Fruit fly (Drosophila melanogaster): ENCODE data around the gene c11.1.

Gene c11.1

DNA sequence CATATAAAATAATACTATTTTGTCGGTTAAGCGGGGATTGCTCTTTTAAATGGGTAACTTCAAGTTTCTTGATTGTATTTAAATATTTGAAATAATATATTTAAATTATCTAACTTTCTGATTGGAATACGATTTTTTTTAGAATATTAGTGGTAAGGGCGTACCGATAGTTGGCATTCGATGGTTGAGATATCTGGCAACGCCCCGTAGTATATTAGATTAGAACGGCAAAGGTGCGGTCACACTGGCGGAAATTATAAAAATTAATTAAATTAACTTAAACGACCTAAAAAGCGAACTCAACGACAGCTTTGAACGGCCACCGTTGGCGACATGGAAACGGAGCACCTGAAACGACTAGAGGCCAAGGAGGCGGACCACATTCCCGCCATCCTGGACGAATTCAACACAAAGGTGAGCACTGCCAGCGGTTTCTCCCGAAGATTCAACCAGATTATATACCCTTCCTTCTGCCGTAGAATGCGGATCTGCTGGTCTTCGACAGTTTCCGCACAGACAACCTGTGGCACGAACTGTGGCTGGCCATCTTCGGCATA lies 26.9 kb downstream of the c11.1 start, which contains the start of gene ric8a (continued):
- TF ChIP-seq sqz (GFP tag; optimal IDR thresholded peaks at IDR 0.05) (peak; percentile 61), cato (GFP tag; optimal IDR thresholded peaks at IDR 0.05; ENCODE audit: borderline replicate concordance) (no peak), Dek (tag; optimal IDR thresholded peaks at IDR 0.05) (peak; percentile 26), CG17912 (GFP tag; optimal IDR thresholded peaks at IDR 0.05) (no peak), CG12659 (GFP tag; optimal IDR thresholded peaks at IDR 0.05) (peak; percentile 30), CG5180 (GFP tag; optimal IDR thresholded peaks at IDR 0.05) (no peak), CG34376 (GFP tag; optimal IDR thresholded peaks at IDR 0.05) (no peak), esg (GFP tag; conservative IDR thresholded peaks at IDR 0.05) (no peak), wek (GFP tag; optimal IDR thresholded peaks at IDR 0.05) (no peak), Sox102F (GFP tag; optimal IDR thresholded peaks at IDR 0.05) (no peak), Awh (GFP tag; IDR thresholded peaks at IDR 0.05) (no peak), CG15514 (GFP tag; optimal IDR thresholded peaks at IDR 0.05) (peak; percentile 37), HLH54F (GFP tag; optimal IDR thresholded peaks at IDR 0.05) (no peak), CG2116 (GFP tag; optimal IDR thresholded peaks at IDR 0.05) (peak; percentile 21), CG17359 (tag; optimal IDR thresholded peaks at IDR 0.05) (no peak), mirr (GFP tag; optimal IDR thresholded peaks at IDR 0.05) (no peak), CG18476 (GFP tag; optimal IDR thresholded peaks at IDR 0.05) (no peak), hth (optimal IDR thresholded peaks at IDR 0.05) (no peak), sr (GFP tag; IDR thresholded peaks at IDR 0.05) (no peak), knrl (GFP tag; IDR thresholded peaks at IDR 0.05; ENCODE audit: partially characterized antibody) (peak; percentile 85), Ets65A (GFP tag) (peak; percentile 46), CG10321 (GFP tag; IDR thresholded peaks at IDR 0.05) (no peak), YL-1 (GFP tag; optimal IDR thresholded peaks at IDR 0.05) (peak; percentile 37), lov (optimal IDR thresholded peaks at IDR 0.05) (no peak), lov (GFP tag; IDR thresholded peaks at IDR 0.05) (no peak), NFAT (GFP tag; IDR thresholded peaks at IDR 0.05) (no peak), dmrt99B (tag; optimal IDR thresholded peaks at IDR 0.05) (no peak), bigmax (GFP tag; optimal IDR thresholded peaks at IDR 0.05) (no peak), CG7987 (GFP tag; optimal IDR thresholded peaks at IDR 0.05) (no peak), jigr1 (GFP tag; IDR thresholded peaks at IDR 0.05) (no peak; the same call in 2 of the 3 replicates), eve (GFP tag; optimal IDR thresholded peaks at IDR 0.05) (no peak), CG10654 (GFP tag; optimal IDR thresholded peaks at IDR 0.05) (no peak), Dip2 (GFP tag; IDR thresholded peaks at IDR 0.05) (no peak), HLHmδ (GFP tag; optimal IDR thresholded peaks at IDR 0.05) (no peak), CG4707 (GFP tag; optimal IDR thresholded peaks at IDR 0.05) (no peak), Neu2 (GFP tag; optimal IDR thresholded peaks at IDR 0.05; ENCODE audit: borderline replicate concordance) (no peak), gt (GFP tag; IDR thresholded peaks at IDR 0.05) (no peak), Hr39 (optimal IDR thresholded peaks at IDR 0.05) (no peak), CG30403 (GFP tag; optimal IDR thresholded peaks at IDR 0.05) (no peak), CG15479 (GFP tag; optimal IDR thresholded peaks at IDR 0.05) (no peak), ftz-f1 (GFP tag; optimal IDR thresholded peaks at IDR 0.05) (no peak), CG10147 (GFP tag; optimal IDR thresholded peaks at IDR 0.05) (no peak), ATbp (GFP tag; optimal IDR thresholded peaks at IDR 0.05) (no peak), fu2 (GFP tag; optimal IDR thresholded peaks at IDR 0.05) (no peak), bab2 (GFP tag; optimal IDR thresholded peaks at IDR 0.05) (no peak), CG17829 (tag; optimal IDR thresholded peaks at IDR 0.05) (peak; percentile 23), Fer1 (GFP tag; optimal IDR thresholded peaks at IDR 0.05) (no peak), oc (tag; optimal IDR thresholded peaks at IDR 0.05) (no peak), Doc3 (GFP tag; IDR thresholded peaks at IDR 0.05; ENCODE audit: partially characterized antibody) (peak; percentile 55), fd96Cb (tag; optimal IDR thresholded peaks at IDR 0.05) (no peak), CG10366 (GFP tag; IDR thresholded peaks at IDR 0.05) (no peak)

Measured in whole organism, embryonic.